Worm (Caenorhabditis elegans) whole organism, midembryonic: ENCODE measurements around the gene tag-124.

Source experiments
- T22C8.4 ChIP-seq: fragments of 200-800 bp; sonication (Bioruptor generic); IDR thresholded peaks from 2 replicates; pipeline ENCODE4 v1.3.6; 2022; ENCODE audit warnings: missing genetic modification characterization, missing compliant biosample characterization
- cog-1 ChIP-seq: sonication (generic microtip); optimal IDR thresholded peaks from 2 replicates; lab custom pipeline; 2016; ENCODE audit warnings: missing genetic modification characterization, missing compliant biosample characterization
- flt-1 ChIP-seq: fragments of 200-800 bp; sonication (Bioruptor generic); IDR thresholded peaks from 2 replicates; pipeline ENCODE4 v1.3.6; 2022; ENCODE audit warnings: missing genetic modification characterization, missing compliant biosample characterization
- klf-2 ChIP-seq: fragments of 200-800 bp; sonication (Bioruptor generic); conservative IDR thresholded peaks from 2 replicates; pipeline ENCODE4 v1.3.6; 2022; ENCODE audit warnings: missing genetic modification reagents, missing genetic modification characterization, missing compliant biosample characterization
- med-1 ChIP-seq: sonication (generic microtip); optimal IDR thresholded peaks from 2 replicates; lab custom pipeline; 2017; ENCODE audit warnings: missing genetic modification characterization, mild to moderate bottlenecking, missing compliant biosample characterization, antibody characterized with exemption, missing genetic modification reagents; ENCODE audit not compliant: insufficient read depth
- ref-1 ChIP-seq: fragments of 200-800 bp; sonication (Bioruptor generic); conservative IDR thresholded peaks from 2 replicates; pipeline ENCODE4 v1.3.6; 2022; ENCODE audit warnings: missing genetic modification reagents, missing genetic modification characterization, missing compliant biosample characterization
- tab-1 ChIP-seq: fragments of 200-800 bp; sonication (Bioruptor generic); IDR thresholded peaks from 2 replicates; pipeline ENCODE4 v1.3.6; 2022; ENCODE audit warnings: missing genetic modification characterization, missing compliant biosample characterization
- ztf-23 ChIP-seq: fragments of 200-800 bp; sonication (Bioruptor generic); IDR thresholded peaks from 2 replicates; pipeline ENCODE4 v1.3.6; 2022; ENCODE audit warnings: missing genetic modification reagents, missing genetic modification characterization, missing compliant biosample characterization
- ztf-29 ChIP-seq: fragments of 200-800 bp; sonication (Bioruptor generic); IDR thresholded peaks from 2 replicates; pipeline ENCODE4 v1.3.6; 2022; ENCODE audit warnings: missing genetic modification reagents, missing genetic modification characterization, missing compliant biosample characterization

ce11 chrII:9583461-9583860, 7.6 kb upstream of the tag-124 start, which contains the start of gene wee-1.1:
- TF ChIP-seq ztf-23 (GFP tag; lab: Robert Waterston, UW) (no peak), klf-2 (GFP tag; lab: Robert Waterston, UW) (no peak), ref-1 (GFP tag; lab: Robert Waterston, UW) (no peak), tab-1 (GFP tag; lab: Robert Waterston, UW) (no peak), flt-1 (no peak), med-1 (no peak), ztf-29 (GFP tag; lab: Robert Waterston, UW) (no peak), T22C8.4 (no peak), cog-1 (tag; lab: Kevin White, UChicago) (no peak)
